Fruit fly (Drosophila melanogaster): ENCODE results near the gene CG14292.

CG14292 gene

DNA sequence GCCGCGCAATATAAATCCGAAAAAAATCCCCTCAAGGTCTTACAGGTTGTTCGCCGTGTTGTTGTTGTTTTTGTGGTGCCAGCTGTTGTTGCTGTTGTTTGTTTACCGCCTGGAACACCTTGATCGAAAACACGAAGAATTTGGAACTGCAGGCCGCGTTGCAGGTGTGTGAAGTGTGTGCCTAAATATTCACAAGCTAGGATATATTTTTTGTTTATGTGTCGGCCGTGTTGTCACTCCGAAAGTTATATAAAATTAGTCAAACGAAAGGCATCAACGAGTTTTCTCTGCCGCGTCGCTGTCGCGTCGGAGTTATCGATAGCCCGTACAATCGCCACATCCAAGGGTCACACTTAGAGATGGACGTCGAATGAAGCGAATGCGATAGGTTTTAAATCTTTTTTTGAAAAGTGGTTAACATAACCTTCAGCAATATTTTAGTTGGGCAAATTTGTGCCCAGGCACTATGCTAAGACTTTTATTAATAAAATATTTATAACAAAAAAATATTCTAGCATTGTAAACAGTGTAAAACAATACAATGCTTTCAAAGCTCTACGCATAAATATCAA is 23.0 kb upstream of the CG14292 start, which contains the start of gene Mpc1 (continued):
- peak; percentile 60; the same call in 2 of the 3 replicates for TF ChIP-seq CG14860 (GFP tag; IDR thresholded peaks at IDR 0.05; ENCODE audit: partially characterized antibody)
- peak; percentile 70 for TF ChIP-seq Doc3 (GFP tag; IDR thresholded peaks at IDR 0.05; ENCODE audit: partially characterized antibody)
- no peak for TF ChIP-seq Nf-YB (GFP tag; optimal IDR thresholded peaks at IDR 0.05)
- peak; percentile 30 for TF ChIP-seq grau (tag; optimal IDR thresholded peaks at IDR 0.05)
- TF ChIP-seq Opbp (GFP tag; IDR thresholded peaks at IDR 0.05; ENCODE audit: partially characterized antibody) = peak; percentile 84
- peak; percentile 80; the same call in 1 of the 3 replicates for TF ChIP-seq CG34422 (GFP tag; IDR thresholded peaks at IDR 0.05)
- TF ChIP-seq CG14710 (tag; optimal IDR thresholded peaks at IDR 0.05) = peak; percentile 73
- TF ChIP-seq amos (GFP tag; IDR thresholded peaks at IDR 0.05; ENCODE audit: partially characterized antibody) = peak; percentile 85; the same call in 1 of the 2 replicates
- TF ChIP-seq hb (GFP tag; IDR thresholded peaks at IDR 0.05; ENCODE audit: partially characterized antibody) = peak; percentile 62; the same call in 2 of the 3 replicates
- peak; percentile 19 for TF ChIP-seq CG13424 (tag; optimal IDR thresholded peaks at IDR 0.05)
- peak; percentile 25; the same call in 1 of the 4 replicates for TF ChIP-seq Gug (GFP tag; IDR thresholded peaks at IDR 0.05)
- peak; percentile 51 for TF ChIP-seq ERR (GFP tag; optimal IDR thresholded peaks at IDR 0.05)
- TF ChIP-seq zen2 (GFP tag; IDR thresholded peaks at IDR 0.05; ENCODE audit: partially characterized antibody) = peak; percentile 52; the same call in 2 of the 3 replicates
- no peak for TF ChIP-seq CG16779 (GFP tag; IDR thresholded peaks at IDR 0.05)
- TF ChIP-seq CG7963 (GFP tag; IDR thresholded peaks at IDR 0.05; ENCODE audit: partially characterized antibody) = peak; percentile 68
- TF ChIP-seq CG11504 (tag; optimal IDR thresholded peaks at IDR 0.05) = peak; percentile 52
- peak; percentile 83 for TF ChIP-seq bbx (GFP tag; IDR thresholded peaks at IDR 0.05; ENCODE audit: partially characterized antibody)
- TF ChIP-seq CG10366 (GFP tag; IDR thresholded peaks at IDR 0.05) = peak; percentile 20; the same call in 1 of the 2 replicates
- TF ChIP-seq ken (GFP tag; IDR thresholded peaks at IDR 0.05) = 0 out of 3 replicates have a peak, but pooled peaks have one; percentile 35
- TF ChIP-seq CG2712 (tag; optimal IDR thresholded peaks at IDR 0.05) = peak; percentile 24
- peak; percentile 25; the same call in 1 of the 2 replicates for TF ChIP-seq ranshi (GFP tag; IDR thresholded peaks at IDR 0.05)
- peak; percentile 61 for TF ChIP-seq CG7556 (GFP tag; optimal IDR thresholded peaks at IDR 0.05)
- TF ChIP-seq Bgb (GFP tag; IDR thresholded peaks at IDR 0.05; ENCODE audit: partially characterized antibody) = peak; percentile 85
- TF ChIP-seq ci (GFP tag; IDR thresholded peaks at IDR 0.05) = peak; percentile 37; the same call in 1 of the 3 replicates
- TF ChIP-seq sob (GFP tag; IDR thresholded peaks at IDR 0.05) = peak; percentile 5; the same call in 1 of the 2 replicates
- TF ChIP-seq tna (GFP tag; IDR thresholded peaks at IDR 0.05; ENCODE audit: partially characterized antibody) = peak; percentile 57
- no peak for TF ChIP-seq CG4854 (GFP tag; optimal IDR thresholded peaks at IDR 0.05)
- TF ChIP-seq MESR4 (GFP tag; optimal IDR thresholded peaks at IDR 0.05) = peak; percentile 93
- peak; percentile 45 for TF ChIP-seq MBD-R2 (GFP tag; IDR thresholded peaks at IDR 0.05)
- TF ChIP-seq tll (GFP tag; optimal IDR thresholded peaks at IDR 0.05) = peak in 1 of 2 experiments; percentile 20
- no peak for TF ChIP-seq Tbp (GFP tag; optimal IDR thresholded peaks at IDR 0.05)
- TF ChIP-seq hth (optimal IDR thresholded peaks at IDR 0.05) = no peak
- TF ChIP-seq CG11696 (GFP tag; IDR thresholded peaks at IDR 0.05) = no peak

DNA sequence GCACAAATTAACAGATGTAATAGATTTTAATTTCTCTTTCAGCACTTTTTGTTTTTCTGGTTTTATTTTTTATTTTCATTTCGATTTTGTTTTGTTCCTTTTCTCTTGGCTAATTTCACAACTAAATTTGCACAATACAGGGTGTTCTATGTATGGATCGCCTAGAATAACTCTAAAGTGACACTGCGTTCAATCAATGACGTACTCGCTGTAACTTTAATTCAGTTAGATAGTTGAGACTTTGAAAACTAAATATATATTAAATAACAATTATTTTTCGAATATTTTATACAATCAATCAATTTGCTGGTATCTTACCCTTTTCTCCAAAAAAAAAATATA is 19.2 kb upstream of the CG14292 start:
- TF ChIP-seq CG6254 (GFP tag; optimal IDR thresholded peaks at IDR 0.05) (peak; percentile 94), CG7963 (GFP tag; IDR thresholded peaks at IDR 0.05; ENCODE audit: partially characterized antibody) (no peak), CG14965 (GFP tag; optimal IDR thresholded peaks at IDR 0.05; ENCODE audit: borderline replicate concordance) (no peak)
